Fruit fly (Drosophila melanogaster) S2 (cell line): ENCODE data around the gene CG31300.

ENCODE experiments used
- CG8478 ChIP-seq: fragments of >200 bp; optimal IDR thresholded peaks from 2 replicates; lab custom pipeline; 2018
- CTCF ChIP-seq, 2 experiments: fragments of >200 bp; optimal IDR thresholded peaks; 2 replicates each; lab custom pipeline; 2018

- no peak for TF ChIP-seq CTCF (optimal IDR thresholded peaks at IDR 0.05; lab: Kevin White, UChicago)
- TF ChIP-seq CG8478, result no peak
These were observed 36.8 kb downstream of the CG31300 start, which contains the start of gene CG10560 for dm6 chr3R:25320051-25320705.
